Fruit fly (Drosophila melanogaster) whole organism, adult: ENCODE results near the gene CG13048.

Experiments
- CG11617 ChIP-seq: fragments of 200-800 bp; sonication (Bioruptor generic); optimal IDR thresholded peaks from 2 replicates; lab custom pipeline; 2017; ENCODE audit warnings: mild to moderate bottlenecking, missing biosample characterization, missing genetic modification reagents, missing genetic modification characterization
- CG12768 ChIP-seq: fragments of 200-800 bp; sonication (Bioruptor generic); optimal IDR thresholded peaks from 2 replicates; lab custom pipeline; 2017; ENCODE audit warnings: missing biosample characterization, missing genetic modification characterization, mild to moderate bottlenecking, moderate library complexity, missing genetic modification reagents
- CG14711 ChIP-seq: fragments of 200-800 bp; sonication (Bioruptor generic); optimal IDR thresholded peaks from 2 replicates; lab custom pipeline; 2018; ENCODE audit warnings: missing biosample characterization, mild to moderate bottlenecking, missing genetic modification characterization, moderate library complexity
- CG1620 ChIP-seq: fragments of 200-800 bp; sonication (Bioruptor generic); optimal IDR thresholded peaks from 2 replicates; lab custom pipeline; 2016; ENCODE audit warnings: missing biosample characterization, missing genetic modification characterization
- CG33017 ChIP-seq: fragments of 200-800 bp; sonication (Bioruptor generic); optimal IDR thresholded peaks from 2 replicates; lab custom pipeline; 2018; ENCODE audit warnings: missing biosample characterization, mild to moderate bottlenecking, missing genetic modification characterization, moderate library complexity
- CG5204 ChIP-seq: fragments of 200-800 bp; sonication (Bioruptor generic); optimal IDR thresholded peaks from 2 replicates; lab custom pipeline; 2016; ENCODE audit warnings: missing biosample characterization, missing genetic modification characterization
- CG7045 ChIP-seq: fragments of 200-800 bp; sonication (Bioruptor generic); optimal IDR thresholded peaks from 2 replicates; lab custom pipeline; 2017; ENCODE audit warnings: missing biosample characterization, mild to moderate bottlenecking, missing genetic modification characterization
- CG7101 ChIP-seq: fragments of 200-800 bp; sonication (Bioruptor generic); optimal IDR thresholded peaks from 2 replicates; lab custom pipeline; 2018; ENCODE audit warnings: missing biosample characterization, mild to moderate bottlenecking, missing genetic modification characterization, moderate library complexity
- Clk ChIP-seq: fragments of 200-800 bp; sonication (Bioruptor generic); optimal IDR thresholded peaks from 2 replicates; lab custom pipeline; 2017; ENCODE audit warnings: missing biosample characterization, missing genetic modification characterization
- Crg-1 ChIP-seq: fragments of 200-800 bp; sonication (Bioruptor generic); optimal IDR thresholded peaks from 2 replicates; lab custom pipeline; 2016; ENCODE audit warnings: missing biosample characterization, missing genetic modification characterization
- Hr96 ChIP-seq: fragments of 200-800 bp; sonication (Bioruptor generic); optimal IDR thresholded peaks from 2 replicates; lab custom pipeline; 2016; ENCODE audit warnings: missing biosample characterization, missing genetic modification characterization
- Mnt ChIP-seq: fragments of 200-800 bp; sonication (Bioruptor generic); optimal IDR thresholded peaks from 2 replicates; lab custom pipeline; 2016; ENCODE audit warnings: missing biosample characterization, mild to moderate bottlenecking, missing genetic modification characterization
- bab1 ChIP-seq: fragments of 200-800 bp; sonication (Bioruptor generic); optimal IDR thresholded peaks from 3 replicates; lab custom pipeline; 2019; ENCODE audit warnings: missing biosample characterization, mild to moderate bottlenecking, missing genetic modification characterization, moderate library complexity
- cic ChIP-seq: fragments of 200-800 bp; sonication (Bioruptor generic); optimal IDR thresholded peaks from 2 replicates; lab custom pipeline; 2017; ENCODE audit warnings: missing biosample characterization, mild to moderate bottlenecking, missing genetic modification characterization, moderate library complexity
- cnc ChIP-seq, 2 experiments: fragments of >200 bp; optimal IDR thresholded peaks; 2 replicates each; lab custom pipeline; 2017
- kay ChIP-seq: fragments of 200-800 bp; sonication (Bioruptor generic); peaks from one replicate; lab custom pipeline; 2016; ENCODE audit warnings: missing biosample characterization, missing genetic modification characterization, borderline replicate concordance
- ovo ChIP-seq: fragments of 200-800 bp; sonication (Bioruptor generic); optimal IDR thresholded peaks from 2 replicates; lab custom pipeline; 2016; ENCODE audit warnings: missing biosample characterization, missing genetic modification characterization
- pad ChIP-seq: fragments of 200-800 bp; sonication (Bioruptor generic); optimal IDR thresholded peaks from 3 replicates; lab custom pipeline; 2017; ENCODE audit warnings: missing biosample characterization, missing genetic modification characterization, mild to moderate bottlenecking, moderate library complexity, missing genetic modification reagents
- tj ChIP-seq: fragments of 200-800 bp; sonication (Bioruptor generic); optimal IDR thresholded peaks from 3 replicates; lab custom pipeline; 2017; ENCODE audit warnings: missing biosample characterization, mild to moderate bottlenecking, missing genetic modification characterization, moderate library complexity
- toe ChIP-seq: fragments of 200-800 bp; sonication (Bioruptor generic); optimal IDR thresholded peaks from 2 replicates; lab custom pipeline; 2016; ENCODE audit warnings: missing biosample characterization, missing genetic modification characterization

The CG13048 gene

dm6 chr3L:16265000-16265399, 18.7 kb downstream of the CG13048 start, which contains the start of the genes CG13051 and CG13069:
CG13051 (minus strand) TSS chr3L:16265100.
CG13069 (plus strand) TSS chr3L:16265385.
- no peak for TF ChIP-seq tj (GFP tag; lab: Kevin White, UChicago)
- TF ChIP-seq toe = no peak
- no peak for TF ChIP-seq Hr96 (GFP tag; lab: Kevin White, UChicago)
- no peak for TF ChIP-seq CG33017 (tag; lab: Kevin White, UChicago)
- no peak for TF ChIP-seq cic
- TF ChIP-seq pad = no peak
- TF ChIP-seq kay (GFP tag; lab: Kevin White, UChicago) = no peak
- TF ChIP-seq Clk (GFP tag; lab: Kevin White, UChicago) = no peak
- no peak for TF ChIP-seq ovo (GFP tag; lab: Kevin White, UChicago)
- no peak for TF ChIP-seq CG7101
- no peak for TF ChIP-seq Crg-1
- no peak for TF ChIP-seq CG12768
- no peak for TF ChIP-seq CG5204
- TF ChIP-seq Mnt (GFP tag; lab: Kevin White, UChicago) = no peak
- no peak for TF ChIP-seq CG14711
- no peak for TF ChIP-seq CG7045 (GFP tag; lab: Kevin White, UChicago)

DNA sequence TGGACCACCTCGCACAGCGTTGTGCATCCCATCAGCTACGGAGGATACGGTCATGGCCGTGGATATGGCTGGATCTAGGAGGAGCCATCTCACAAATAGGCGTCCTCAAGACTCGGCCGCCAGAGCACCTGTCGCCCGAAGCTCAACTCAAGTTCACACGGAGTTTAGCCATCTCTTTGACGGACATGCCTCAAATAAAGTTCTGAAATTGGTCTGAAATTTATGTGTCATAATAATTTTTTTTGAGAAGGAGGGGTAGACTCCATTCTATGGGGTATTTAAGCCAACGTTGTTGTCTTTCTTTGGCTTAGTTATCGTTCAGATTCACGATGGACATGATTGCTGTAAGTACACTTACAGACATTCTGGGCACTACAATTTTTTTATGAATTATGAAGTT, 20.7 kb downstream of the CG13048 start, which contains the start of gene CG13070:
Gene CG13070 (plus strand): TSS at position 301 of the 400 bp plus-strand sequence.
- TF ChIP-seq CG11617 (GFP tag; lab: Kevin White, UChicago) = no peak
- no peak for TF ChIP-seq CG33017 (tag; lab: Kevin White, UChicago)
- TF ChIP-seq toe = no peak
- no peak for TF ChIP-seq CG12768
- TF ChIP-seq CG14711 = no peak
- TF ChIP-seq Mnt (GFP tag; lab: Kevin White, UChicago) = no peak

- TF ChIP-seq Clk (GFP tag; lab: Kevin White, UChicago) (no peak), pad (no peak), bab1 (GFP tag; lab: Kevin White, UChicago) (no peak), CG14711 (no peak), Crg-1 (no peak), ovo (GFP tag; lab: Kevin White, UChicago) (no peak), CG1620 (GFP tag; lab: Kevin White, UChicago) (no peak), Hr96 (GFP tag; lab: Kevin White, UChicago) (no peak), kay (GFP tag; lab: Kevin White, UChicago) (no peak), CG7045 (GFP tag; lab: Kevin White, UChicago) (no peak), CG12768 (no peak), cic (no peak), CG11617 (GFP tag; lab: Kevin White, UChicago) (no peak), CG5204 (no peak), toe (no peak), tj (GFP tag; lab: Kevin White, UChicago) (no peak), CG7101 (no peak), Mnt (GFP tag; lab: Kevin White, UChicago) (no peak), cnc (optimal IDR thresholded peaks at IDR 0.05; lab: Kevin White, UChicago) (no peak)
These were observed 21.3 kb downstream of the CG13048 start, which contains the start of gene CG13071 for dm6 chr3L:16262440-16262839. CG13071 (plus strand) TSS chr3L:16262740.

- no peak for TF ChIP-seq CG5204
- no peak for TF ChIP-seq CG33017 (tag; lab: Kevin White, UChicago)
- TF ChIP-seq bab1 (GFP tag; lab: Kevin White, UChicago) = no peak
- TF ChIP-seq Mnt (GFP tag; lab: Kevin White, UChicago) = no peak
- no peak for TF ChIP-seq CG1620 (GFP tag; lab: Kevin White, UChicago)
- TF ChIP-seq pad = no peak
- no peak for TF ChIP-seq CG7045 (GFP tag; lab: Kevin White, UChicago)
- no peak for TF ChIP-seq cic
- TF ChIP-seq Clk (GFP tag; lab: Kevin White, UChicago) = no peak
- no peak for TF ChIP-seq toe
- TF ChIP-seq tj (GFP tag; lab: Kevin White, UChicago) = no peak
- no peak for TF ChIP-seq CG14711
- no peak for TF ChIP-seq CG11617 (GFP tag; lab: Kevin White, UChicago)
- TF ChIP-seq Hr96 (GFP tag; lab: Kevin White, UChicago) = no peak
- no peak for TF ChIP-seq CG7101
- no peak for TF ChIP-seq kay (GFP tag; lab: Kevin White, UChicago)
- TF ChIP-seq CG12768 = no peak
These were observed 22.2 kb downstream of the CG13048 start, which contains the start of gene CG34247 for dm6 chr3L:16261505-16261904. CG34247 (minus strand) TSS chr3L:16261605.

dm6 chr3L:16259552-16259951, 24.2 kb downstream of the CG13048 start, which contains the start of gene CG13053:
CG13053 (minus strand) TSS chr3L:16259722.
- TF ChIP-seq CG1620 (GFP tag; lab: Kevin White, UChicago) = no peak

dm6 chr3L:16257118-16257627, 26.5 kb downstream of the CG13048 start, which contains the start of gene CG13054:
CG13054 (minus strand) TSS chr3L:16257191.
- no peak for TF ChIP-seq toe

DNA sequence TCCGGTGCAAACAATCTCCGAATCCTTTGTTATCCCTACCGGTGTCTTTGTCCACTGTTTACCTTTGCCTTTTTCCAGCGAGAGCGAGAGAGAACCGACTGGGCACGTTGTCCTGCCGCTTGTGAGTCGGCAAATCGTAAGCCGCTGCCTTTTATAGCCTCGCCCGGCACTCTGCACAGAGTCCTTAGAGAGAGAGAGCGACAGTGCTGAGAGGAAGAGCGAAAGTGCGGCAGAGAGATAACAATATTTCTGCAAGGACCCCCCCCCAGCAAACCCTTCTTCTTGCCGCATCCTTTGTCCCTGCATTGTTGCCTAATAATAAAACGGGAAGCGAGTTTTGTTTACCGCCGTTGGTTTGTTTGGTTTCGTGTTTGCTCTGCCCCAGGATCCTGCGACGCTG, 31.5 kb downstream of the CG13048 start, which contains the start of gene CG13055:
Gene CG13055 (minus strand): TSS at position 101 of the 400 bp plus-strand sequence.
- no peak for TF ChIP-seq CG11617 (GFP tag; lab: Kevin White, UChicago)
- no peak for TF ChIP-seq CG7101
- TF ChIP-seq cic = no peak
